Worm (Caenorhabditis elegans): Measurements from ENCODE around the gene K04G7.1.
A peak's percentile ranks its signal among the peaks of the same experiment; 100 is the strongest.

DNA sequence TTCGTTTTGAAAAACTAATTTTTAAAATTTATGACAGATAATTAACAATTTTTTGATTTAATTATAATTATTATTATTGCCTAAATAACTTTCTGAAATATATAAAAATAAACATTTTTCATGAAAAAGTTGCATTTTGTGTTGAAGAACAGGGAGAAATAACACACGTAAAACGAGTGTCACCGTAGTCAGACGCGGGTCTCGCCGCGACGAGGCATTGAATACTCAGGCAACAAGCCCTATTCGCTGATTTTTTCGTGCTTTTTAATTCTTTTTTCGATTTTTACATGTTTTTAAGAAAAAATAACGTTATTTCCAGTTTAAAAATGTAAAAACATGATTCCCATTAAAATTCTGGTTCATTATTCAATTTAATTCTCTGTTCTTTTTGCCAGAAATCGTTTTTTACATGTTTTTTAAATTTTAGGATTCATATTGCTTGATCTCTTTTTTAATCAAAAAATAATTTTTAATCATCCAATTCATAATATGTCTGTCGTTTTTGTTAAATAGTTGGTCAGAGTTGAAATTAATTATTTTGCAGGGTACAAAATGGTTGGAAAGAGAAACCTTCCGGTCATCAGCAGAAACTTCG lies 45.5 kb downstream of the K04G7.1 start, which contains the start of gene rpl-6:
- TF ChIP-seq B0336.3 (GFP tag; IDR thresholded peaks at IDR 0.05) (no peak), D2030.7 (GFP tag; IDR thresholded peaks at IDR 0.05) (0 out of 2 replicates have a peak, but pooled peaks have one; percentile 44), nhr-120 (GFP tag; IDR thresholded peaks at IDR 0.05) (no peak), hsf-1 (GFP tag; IDR thresholded peaks at IDR 0.05) (no peak), hlh-26 (GFP tag; conservative IDR thresholded peaks at IDR 0.05) (no peak), lin-40 (tag; optimal IDR thresholded peaks at IDR 0.05) (peak; percentile 68), K12H6.12 (tag; optimal IDR thresholded peaks at IDR 0.05) (peak; percentile 8), unc-62 (GFP tag; optimal IDR thresholded peaks at IDR 0.05) (no peak), ama-1 (optimal IDR thresholded peaks at IDR 0.05) (peak; percentile 2), ama-1 (GFP tag; optimal IDR thresholded peaks at IDR 0.05) (peak in 1 of 2 experiments; percentile 29), dpff-1 (tag; optimal IDR thresholded peaks at IDR 0.05) (no peak), pha-4 (tag; optimal IDR thresholded peaks at IDR 0.05) (peak; percentile 80), snpc-4 (GFP tag; optimal IDR thresholded peaks at IDR 0.05) (no peak), snpc-4 (tag; optimal IDR thresholded peaks at IDR 0.05) (peak; percentile 49 to 76 (median 62))
